Worm (Caenorhabditis elegans) whole organism, L3 larva: ENCODE data around the gene egl-27.
A peak's percentile ranks its signal among the peaks of the same experiment; 100 is the strongest.

Experiments used
- R02D3.7 ChIP-seq: fragments of 150-350 bp; optimal IDR thresholded peaks from 2 replicates; lab custom pipeline; 2014; ENCODE audit warnings: missing biosample characterization, missing genetic modification characterization
- ZK546.5 ChIP-seq: sonication (generic microtip); optimal IDR thresholded peaks from 2 replicates; lab custom pipeline; 2017; ENCODE audit warnings: missing biosample characterization, missing genetic modification characterization
- aly-2 ChIP-seq: fragments of 150-350 bp; optimal IDR thresholded peaks from 2 replicates; lab custom pipeline; 2014; ENCODE audit warnings: missing biosample characterization, missing genetic modification characterization
- ceh-16 ChIP-seq: sonication (generic microtip); optimal IDR thresholded peaks from 2 replicates; lab custom pipeline; 2017; ENCODE audit warnings: missing biosample characterization, missing genetic modification characterization
- ceh-28 ChIP-seq: fragments of 150-350 bp; optimal IDR thresholded peaks from 2 replicates; lab custom pipeline; 2014; ENCODE audit warnings: missing biosample characterization, missing genetic modification reagents, missing genetic modification characterization
- ceh-9 ChIP-seq: sonication (generic microtip); optimal IDR thresholded peaks from 2 replicates; lab custom pipeline; 2018; ENCODE audit warnings: missing biosample characterization, missing genetic modification characterization
- egl-27 ChIP-seq: sonication (generic microtip); optimal IDR thresholded peaks from 4 replicates; lab custom pipeline; 2017; ENCODE audit warnings: missing biosample characterization, missing genetic modification reagents, missing genetic modification characterization
- egl-5 ChIP-seq: fragments of 150-350 bp; optimal IDR thresholded peaks from 2 replicates; lab custom pipeline; 2017; ENCODE audit warnings: missing biosample characterization, missing genetic modification reagents, missing genetic modification characterization, inconsistent platforms
- elt-1 ChIP-seq: fragments of 150-350 bp; optimal IDR thresholded peaks from 2 replicates; lab custom pipeline; 2014; ENCODE audit warnings: missing biosample characterization, missing genetic modification characterization
- elt-2 ChIP-seq: sonication (generic microtip); optimal IDR thresholded peaks from 2 replicates; lab custom pipeline; 2016; ENCODE audit warnings: missing genetic modification reagents, mild to moderate bottlenecking, missing genetic modification characterization, missing compliant biosample characterization
- elt-3 ChIP-seq, 3 experiments: fragments of 150-350 bp in 1 of 3; sonication (generic microtip) in 2 of 3; optimal IDR thresholded peaks; 2 replicates in 2 of 3; 4 replicates in 1 of 3; lab custom pipeline; 2014 to 2017; ENCODE audit warnings: missing biosample characterization in 3 of 3, missing genetic modification characterization in 3 of 3
- eor-1 ChIP-seq, 2 experiments: fragments of 150-350 bp; optimal IDR thresholded peaks; 2 replicates each; lab custom pipeline; 2014 to 2018; ENCODE audit warnings: missing biosample characterization in 2 of 2, missing genetic modification characterization in 2 of 2
- fkh-2 ChIP-seq: fragments of 150-350 bp; optimal IDR thresholded peaks from 2 replicates; lab custom pipeline; 2014; ENCODE audit warnings: missing biosample characterization, missing genetic modification reagents, missing genetic modification characterization
- hmg-11 ChIP-seq: sonication (generic microtip); optimal IDR thresholded peaks from 2 replicates; lab custom pipeline; 2016; ENCODE audit warnings: missing genetic modification characterization, missing compliant biosample characterization
- lin-15B ChIP-seq: fragments of 150-350 bp; optimal IDR thresholded peaks from 2 replicates; lab custom pipeline; 2014; ENCODE audit warnings: missing biosample characterization, missing genetic modification characterization
- lin-39 ChIP-seq: fragments of 150-350 bp; optimal IDR thresholded peaks from 2 replicates; lab custom pipeline; 2018; ENCODE audit warnings: missing biosample characterization, missing genetic modification reagents, missing genetic modification characterization
- lsy-12 ChIP-seq: sonication (generic microtip); optimal IDR thresholded peaks from 2 replicates; lab custom pipeline; 2016; ENCODE audit warnings: mild to moderate bottlenecking, missing genetic modification characterization, missing compliant biosample characterization
- mdl-1 ChIP-seq: fragments of 150-350 bp; optimal IDR thresholded peaks from 2 replicates; lab custom pipeline; 2014; ENCODE audit warnings: missing biosample characterization, missing genetic modification characterization
- mml-1 ChIP-seq: fragments of 150-350 bp; sonication (generic microtip); optimal IDR thresholded peaks from 3 replicates; lab custom pipeline; 2014; ENCODE audit warnings: missing biosample characterization, missing genetic modification characterization
- nfya-1 ChIP-seq: sonication (generic microtip); optimal IDR thresholded peaks from 2 replicates; lab custom pipeline; 2017; ENCODE audit warnings: missing genetic modification characterization, mild to moderate bottlenecking, missing compliant biosample characterization, antibody characterized with exemption, moderate library complexity; ENCODE audit not compliant: insufficient read depth
- nhr-11 ChIP-seq: fragments of 150-350 bp; optimal IDR thresholded peaks from 2 replicates; lab custom pipeline; 2014; ENCODE audit warnings: missing biosample characterization, missing genetic modification characterization
- nhr-23 ChIP-seq: fragments of 150-350 bp; optimal IDR thresholded peaks from 2 replicates; lab custom pipeline; 2014; ENCODE audit warnings: missing biosample characterization, missing genetic modification reagents, missing genetic modification characterization
- nhr-237 ChIP-seq: fragments of 150-350 bp; optimal IDR thresholded peaks from 2 replicates; lab custom pipeline; 2014; ENCODE audit warnings: missing biosample characterization, missing genetic modification characterization
- nhr-25 ChIP-seq: sonication (generic microtip); optimal IDR thresholded peaks from 2 replicates; lab custom pipeline; 2017; ENCODE audit warnings: missing biosample characterization, missing genetic modification characterization
- nhr-43 ChIP-seq: sonication (generic microtip); optimal IDR thresholded peaks from 2 replicates; lab custom pipeline; 2016; ENCODE audit warnings: mild to moderate bottlenecking, missing genetic modification characterization, missing compliant biosample characterization; ENCODE audit not compliant: poor library complexity, severe bottlenecking
- nhr-67 ChIP-seq: fragments of 150-350 bp; optimal IDR thresholded peaks from 2 replicates; lab custom pipeline; 2014; ENCODE audit warnings: missing biosample characterization, missing genetic modification characterization
- nhr-76 ChIP-seq: fragments of 150-350 bp; sonication (generic microtip); optimal IDR thresholded peaks from 5 replicates; lab custom pipeline; 2014; ENCODE audit warnings: missing biosample characterization, missing genetic modification characterization
- nhr-77 ChIP-seq: fragments of 150-350 bp; optimal IDR thresholded peaks from 2 replicates; lab custom pipeline; 2014; ENCODE audit warnings: missing biosample characterization, missing genetic modification characterization
- pha-4 ChIP-seq: fragments of 150-350 bp; optimal IDR thresholded peaks from 2 replicates; lab custom pipeline; 2014; ENCODE audit warnings: missing biosample characterization, missing genetic modification reagents, missing genetic modification characterization
- pqm-1 ChIP-seq: fragments of 150-350 bp; optimal IDR thresholded peaks from 2 replicates; lab custom pipeline; 2017; ENCODE audit warnings: missing biosample characterization, missing genetic modification characterization, inconsistent platforms
- skn-1 ChIP-seq: fragments of 150-350 bp; optimal IDR thresholded peaks from 2 replicates; lab custom pipeline; 2014; ENCODE audit warnings: missing biosample characterization, missing genetic modification characterization
- snpc-4 ChIP-seq: fragments of 150-350 bp; optimal IDR thresholded peaks from 2 replicates; lab custom pipeline; 2014; ENCODE audit warnings: missing biosample characterization, missing genetic modification characterization
- tbx-2 ChIP-seq: sonication (generic microtip); optimal IDR thresholded peaks from 2 replicates; lab custom pipeline; 2016; ENCODE audit warnings: mild to moderate bottlenecking, missing genetic modification characterization, missing compliant biosample characterization
- unc-62 ChIP-seq: fragments of 150-350 bp; sonication (generic microtip); optimal IDR thresholded peaks from 4 replicates; lab custom pipeline; 2014; ENCODE audit warnings: missing biosample characterization, missing genetic modification reagents, missing genetic modification characterization
- zag-1 ChIP-seq: fragments of 150-350 bp; optimal IDR thresholded peaks from 2 replicates; lab custom pipeline; 2014; ENCODE audit warnings: missing biosample characterization, missing genetic modification characterization
- ztf-11 ChIP-seq: fragments of 150-350 bp; optimal IDR thresholded peaks from 2 replicates; lab custom pipeline; 2014; ENCODE audit warnings: missing biosample characterization, missing genetic modification characterization

Gene egl-27

ce11 chrII:6858201-6858600, 23.4 kb downstream of the egl-27 start, which contains the start of gene dnj-5:
Gene dnj-5 (minus strand): TSS chrII:6858301.
- no peak for TF ChIP-seq eor-1 (tag; optimal IDR thresholded peaks at IDR 0.05; lab: Kevin White, UChicago)
- TF ChIP-seq nhr-67 (tag; lab: Kevin White, UChicago): no peak
- no peak for TF ChIP-seq skn-1
- no peak for TF ChIP-seq ceh-28 (tag; lab: Kevin White, UChicago)
- no peak for TF ChIP-seq R02D3.7 (tag; lab: Kevin White, UChicago)
- no peak for TF ChIP-seq nhr-237 (tag; lab: Kevin White, UChicago)
- no peak for TF ChIP-seq pha-4 (tag; lab: Kevin White, UChicago)
- no peak for TF ChIP-seq nhr-77
- TF ChIP-seq nhr-23 (tag; lab: Kevin White, UChicago): no peak
- no peak for TF ChIP-seq ceh-16 (tag; lab: Kevin White, UChicago)

ce11 chrII:6858835-6859234, 24.0 kb downstream of the egl-27 start:
- no peak for TF ChIP-seq elt-3 (tag; optimal IDR thresholded peaks at IDR 0.05; lab: Kevin White, UChicago)
- TF ChIP-seq nfya-1 (tag; lab: Kevin White, UChicago): peak; percentile 43
- peak; percentile 83 for TF ChIP-seq hmg-11 (tag; lab: Kevin White, UChicago)
- TF ChIP-seq elt-1: no peak
- TF ChIP-seq zag-1 (tag; lab: Kevin White, UChicago): no peak
- TF ChIP-seq nhr-43 (tag; lab: Kevin White, UChicago): no peak
- no peak for TF ChIP-seq ceh-9
- TF ChIP-seq fkh-2 (tag; lab: Kevin White, UChicago): no peak
- no peak for TF ChIP-seq ceh-28 (tag; lab: Kevin White, UChicago)
- TF ChIP-seq nhr-25: no peak
- TF ChIP-seq lsy-12 (tag; lab: Kevin White, UChicago): no peak
- no peak for TF ChIP-seq nhr-76 (tag; lab: Kevin White, UChicago)
- TF ChIP-seq tbx-2 (tag; lab: Kevin White, UChicago): no peak
- TF ChIP-seq pha-4 (tag; lab: Kevin White, UChicago): peak; percentile 66
- TF ChIP-seq lin-39 (tag; lab: Kevin White, UChicago): peak; percentile 17
- TF ChIP-seq nhr-11 (tag; lab: Kevin White, UChicago): no peak
- peak; percentile 73 for TF ChIP-seq egl-5
- TF ChIP-seq elt-2 (tag; lab: Kevin White, UChicago): peak; percentile 32
- peak; percentile 10 for TF ChIP-seq unc-62
- TF ChIP-seq aly-2 (tag; lab: Kevin White, UChicago): no peak
- TF ChIP-seq lin-15B (tag; lab: Kevin White, UChicago): peak; percentile 8
- TF ChIP-seq snpc-4: peak; percentile 53
- TF ChIP-seq nhr-23 (tag; lab: Kevin White, UChicago): no peak
- TF ChIP-seq, all 47 proteins: peak for 9

- TF ChIP-seq lin-39 (tag; lab: Kevin White, UChicago): no peak
Observed at ce11 chrII:6860043-6860442, 25.2 kb downstream of the egl-27 start.

ce11 chrII:6863652-6864051, 28.8 kb downstream of the egl-27 start, which contains the start of gene aff-1:
Gene aff-1 (minus strand): TSS chrII:6863752.
- TF ChIP-seq tbx-2 (tag; lab: Kevin White, UChicago): no peak
- TF ChIP-seq pqm-1 (tag; lab: Kevin White, UChicago): no peak
- no peak for TF ChIP-seq ztf-11
- no peak for TF ChIP-seq mdl-1 (tag; lab: Kevin White, UChicago)
- no peak for TF ChIP-seq ceh-16 (tag; lab: Kevin White, UChicago)
- no peak for TF ChIP-seq mml-1 (tag; lab: Kevin White, UChicago)
- TF ChIP-seq nhr-43 (tag; lab: Kevin White, UChicago): no peak
- TF ChIP-seq egl-5: no peak
- no peak for TF ChIP-seq egl-27 (tag; lab: Kevin White, UChicago)
- TF ChIP-seq aly-2 (tag; lab: Kevin White, UChicago): no peak
- no peak for TF ChIP-seq ceh-9
- no peak for TF ChIP-seq ZK546.5 (tag; lab: Kevin White, UChicago)
- no peak for TF ChIP-seq nhr-25
- no peak for TF ChIP-seq eor-1 (tag; optimal IDR thresholded peaks at IDR 0.05; lab: Kevin White, UChicago)
- TF ChIP-seq, all 47 proteins: peak for 0
